Worm (Caenorhabditis elegans) whole organism, L4/young adult: ENCODE results near the gene rps-4.

Source experiments
- W03F9.2 ChIP-seq: fragments of 150-350 bp; optimal IDR thresholded peaks from 2 replicates; lab custom pipeline; 2014; ENCODE audit warnings: missing biosample characterization, missing genetic modification characterization
- dao-5 ChIP-seq: sonication (generic microtip); optimal IDR thresholded peaks from 2 replicates; lab custom pipeline; 2016; ENCODE audit warnings: missing genotype, missing genetic modification characterization, moderate library complexity, missing compliant biosample characterization
- him-1 ChIP-seq: sonication (generic microtip); optimal IDR thresholded peaks from 2 replicates; lab custom pipeline; 2016; ENCODE audit warnings: missing genotype, missing genetic modification reagents, missing genetic modification characterization, missing compliant biosample characterization

ce11 chrIV:7097450-7097849 is 13.0 kb upstream of the rps-4 start:
- TF ChIP-seq W03F9.2 (tag; lab: Kevin White, UChicago) (no peak), him-1 (tag; lab: Kevin White, UChicago) (no peak), dao-5 (tag; lab: Kevin White, UChicago) (no peak)
